Worm (Caenorhabditis elegans): ENCODE results near the gene tag-314.

Gene tag-314

DNA sequence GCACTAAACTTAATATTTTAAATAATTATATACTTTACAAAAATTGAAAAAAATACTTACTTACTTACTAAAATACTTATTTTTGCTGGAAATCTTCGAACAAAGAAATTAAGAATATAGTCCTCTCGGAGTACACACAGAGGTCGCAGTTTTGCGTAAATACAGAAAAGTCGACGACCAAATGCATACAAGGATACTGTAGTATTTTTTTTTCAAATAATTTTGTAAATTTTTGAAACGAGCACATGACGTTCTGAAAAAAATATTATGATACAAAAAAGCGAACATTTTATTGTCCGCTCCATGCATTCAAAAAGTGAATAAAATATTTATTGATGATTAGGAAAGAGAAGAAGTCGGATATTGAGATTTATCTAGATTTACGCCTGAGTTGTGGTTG, 2.3 kb downstream of the tag-314 start, which contains the start of gene apc-10:
apc-10 (minus strand) TSS at position 101 of the 400 bp plus-strand sequence.
- TF ChIP-seq nhr-27 (tag; optimal IDR thresholded peaks at IDR 0.05) (no peak), lsl-1 (GFP tag; optimal IDR thresholded peaks at IDR 0.05) (peak; percentile 62)

DNA sequence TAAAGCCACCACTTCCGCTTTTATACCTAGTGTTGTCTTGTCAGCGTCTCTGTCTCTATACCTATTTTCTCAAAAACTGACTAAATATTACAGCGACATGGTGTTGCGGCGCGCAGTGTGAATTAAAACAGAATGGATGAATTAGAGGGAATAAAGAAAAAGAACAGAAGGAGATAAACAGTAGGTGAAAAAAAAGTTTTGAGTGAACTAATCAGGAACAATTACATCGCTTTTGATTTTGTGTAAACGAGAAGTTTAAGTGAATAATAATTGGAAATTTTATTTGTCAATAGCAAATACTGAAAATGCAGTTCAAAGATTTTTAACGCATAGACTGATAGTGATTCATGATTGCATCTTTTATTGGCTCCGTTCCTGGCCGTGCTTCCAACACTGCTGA, 3.4 kb downstream of the tag-314 start, which contains the start of gene col-12:
col-12 (minus strand) TSS at position 101 of the 400 bp plus-strand sequence.
- TF ChIP-seq hmg-20 (GFP tag; IDR thresholded peaks at IDR 0.05) (no peak), hlh-12 (tag; optimal IDR thresholded peaks at IDR 0.05) (no peak), tlf-1 (GFP tag; optimal IDR thresholded peaks at IDR 0.05) (no peak), egl-44 (GFP tag; IDR thresholded peaks at IDR 0.05) (no peak), bed-2 (GFP tag; IDR thresholded peaks at IDR 0.05) (no peak), ztf-6 (GFP tag; IDR thresholded peaks at IDR 0.05) (no peak), T26A5.8 (tag; optimal IDR thresholded peaks at IDR 0.05) (no peak), pbrm-1 (GFP tag; IDR thresholded peaks at IDR 0.05) (no peak)

DNA sequence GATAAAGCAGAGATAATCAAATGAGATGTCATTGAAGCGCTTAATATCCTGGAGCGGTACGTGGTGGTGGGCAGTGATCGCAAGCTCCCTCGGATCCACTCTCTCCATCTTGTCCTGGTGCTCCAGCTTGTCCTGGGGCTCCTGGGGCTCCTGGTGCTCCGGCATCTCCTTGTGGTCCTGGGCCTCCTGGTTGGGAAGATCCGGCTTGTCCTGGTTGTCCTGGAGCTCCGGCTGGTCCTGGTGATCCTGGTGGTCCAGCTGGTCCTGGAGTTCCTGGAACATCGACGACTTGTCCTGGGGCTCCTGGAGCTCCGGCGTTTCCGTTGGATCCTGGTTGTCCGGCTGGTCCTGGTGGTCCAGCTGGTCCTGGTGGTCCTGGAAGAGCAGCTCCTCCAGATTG, 4.5 kb downstream of the tag-314 start:
- peak; percentile 92 for TF ChIP-seq egrh-3 (GFP tag; IDR thresholded peaks at IDR 0.05)

ce11 chrV:10423511-10423910, 5.0 kb downstream of the tag-314 start:
- TF ChIP-seq T26A5.8 (tag; optimal IDR thresholded peaks at IDR 0.05) (no peak), egl-44 (GFP tag; IDR thresholded peaks at IDR 0.05) (no peak), F57C9.4 (tag; optimal IDR thresholded peaks at IDR 0.05) (no peak), F23B12.7 (tag; optimal IDR thresholded peaks at IDR 0.05; ENCODE audit: insufficient read depth) (no peak), sptf-2 (GFP tag; optimal IDR thresholded peaks at IDR 0.05) (no peak), fkh-3 (tag; optimal IDR thresholded peaks at IDR 0.05) (no peak), hsf-1 (GFP tag; IDR thresholded peaks at IDR 0.05) (no peak), Y67H2A.10 (GFP tag; conservative IDR thresholded peaks at IDR 0.05) (no peak), ceh-58 (GFP tag; IDR thresholded peaks at IDR 0.05) (no peak), tbx-9 (tag; optimal IDR thresholded peaks at IDR 0.05; ENCODE audit: borderline replicate concordance) (no peak), madf-6 (GFP tag; IDR thresholded peaks at IDR 0.05) (no peak), ets-4 (GFP tag; optimal IDR thresholded peaks at IDR 0.05) (no peak), nfya-1 (tag; optimal IDR thresholded peaks at IDR 0.05; ENCODE audit: borderline replicate concordance, insufficient read depth) (no peak), ztf-3 (GFP tag; optimal IDR thresholded peaks at IDR 0.05) (no peak), nfyb-1 (GFP tag; IDR thresholded peaks at IDR 0.05) (no peak), F10E7.11 (tag; optimal IDR thresholded peaks at IDR 0.05) (no peak), aptf-3 (GFP tag; IDR thresholded peaks at IDR 0.05) (no peak), nhr-120 (GFP tag; IDR thresholded peaks at IDR 0.05) (no peak)

DNA sequence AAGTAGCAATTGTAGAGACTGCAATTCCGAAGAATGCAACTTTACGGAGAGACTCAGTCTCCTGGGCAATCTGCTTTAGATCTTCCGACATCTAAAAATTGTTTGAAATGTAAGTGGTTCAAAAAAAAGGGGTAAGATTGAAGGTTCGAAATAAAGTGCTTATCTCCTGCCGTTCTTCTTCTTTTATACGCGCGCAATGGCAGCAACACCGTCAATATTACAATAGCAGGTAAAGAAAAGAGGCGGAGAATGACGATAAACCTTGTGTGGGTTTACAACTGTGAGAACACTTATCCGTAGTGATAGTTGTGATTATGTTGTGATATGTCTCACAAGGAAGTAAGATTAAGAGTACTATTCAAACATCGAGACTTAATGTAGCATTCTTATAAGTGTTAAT, 6.7 kb downstream of the tag-314 start, which contains the start of gene col-13:
col-13 (minus strand) TSS at position 101 of the 400 bp plus-strand sequence.
- no peak for TF ChIP-seq F57C9.4 (tag; optimal IDR thresholded peaks at IDR 0.05)
- no peak for TF ChIP-seq nhr-27 (tag; optimal IDR thresholded peaks at IDR 0.05)
- TF ChIP-seq snpc-4 (GFP tag; optimal IDR thresholded peaks at IDR 0.05), result no peak
- no peak for TF ChIP-seq snpc-4 (tag; optimal IDR thresholded peaks at IDR 0.05)
- no peak for TF ChIP-seq hmg-1.2 (GFP tag; IDR thresholded peaks at IDR 0.05)
- no peak for TF ChIP-seq madf-8 (GFP tag; conservative IDR thresholded peaks at IDR 0.05)
- no peak for TF ChIP-seq mel-28 (tag; optimal IDR thresholded peaks at IDR 0.05; ENCODE audit: borderline replicate concordance)
- TF ChIP-seq tbp1 (GFP tag; optimal IDR thresholded peaks at IDR 0.05), result no peak
- no peak for TF ChIP-seq rpc-1 (optimal IDR thresholded peaks at IDR 0.05)
- TF ChIP-seq rpc-1 (tag; optimal IDR thresholded peaks at IDR 0.05), result no peak
- no peak for TF ChIP-seq lin-40 (tag; optimal IDR thresholded peaks at IDR 0.05)
- TF ChIP-seq B0019.2 (GFP tag; conservative IDR thresholded peaks at IDR 0.05), result no peak
- no peak for TF ChIP-seq mcd-1 (GFP tag; IDR thresholded peaks at IDR 0.05)
- TF ChIP-seq mxl-1 (tag; optimal IDR thresholded peaks at IDR 0.05), result no peak
- TF ChIP-seq Y56A3A.18 (GFP tag; IDR thresholded peaks at IDR 0.05), result no peak
- TF ChIP-seq ztf-25 (GFP tag; IDR thresholded peaks at IDR 0.05), result no peak
- TF ChIP-seq sdz-38 (tag; optimal IDR thresholded peaks at IDR 0.05), result no peak
- TF ChIP-seq egrh-3 (GFP tag; IDR thresholded peaks at IDR 0.05), result no peak

All from whole organism, young adult.